Fruit fly (Drosophila melanogaster): ENCODE data around the gene CG13460.

CG13460 gene

dm6 chr3L:15079278-15079677 is 17.8 kb upstream of the CG13460 start (continued):
- TF ChIP-seq CG6175 (GFP tag; IDR thresholded peaks at IDR 0.05), result peak; percentile 23; the same call in 1 of the 3 replicates
- no peak for TF ChIP-seq CG33213 (GFP tag; optimal IDR thresholded peaks at IDR 0.05)
- no peak for TF ChIP-seq CG7271 (tag; optimal IDR thresholded peaks at IDR 0.05)
- no peak for TF ChIP-seq gem (tag; optimal IDR thresholded peaks at IDR 0.05)
- no peak for TF ChIP-seq CG3847 (GFP tag; IDR thresholded peaks at IDR 0.05)
- no peak for TF ChIP-seq MESR4 (GFP tag; optimal IDR thresholded peaks at IDR 0.05)
- no peak for TF ChIP-seq kni (GFP tag; optimal IDR thresholded peaks at IDR 0.05)
- TF ChIP-seq sens-2 (GFP tag; IDR thresholded peaks at IDR 0.05), result no peak
- TF ChIP-seq CG15696 (tag; optimal IDR thresholded peaks at IDR 0.05), result no peak
- TF ChIP-seq Abd-B (GFP tag; optimal IDR thresholded peaks at IDR 0.05), result no peak
- no peak for TF ChIP-seq Dip2 (GFP tag; IDR thresholded peaks at IDR 0.05)
- TF ChIP-seq CG4820 (GFP tag; optimal IDR thresholded peaks at IDR 0.05), result no peak
- no peak for TF ChIP-seq kah (GFP tag; optimal IDR thresholded peaks at IDR 0.05)
- TF ChIP-seq CG10147 (GFP tag; optimal IDR thresholded peaks at IDR 0.05), result no peak
- no peak for TF ChIP-seq org-1 (GFP tag; optimal IDR thresholded peaks at IDR 0.05)
- no peak for TF ChIP-seq Chrac-16 (GFP tag; optimal IDR thresholded peaks at IDR 0.05)
- no peak for TF ChIP-seq dysf (GFP tag; IDR thresholded peaks at IDR 0.05)
- peak; percentile 30; the same call in 1 of the 2 replicates for TF ChIP-seq slbo (GFP tag; IDR thresholded peaks at IDR 0.05)
- no peak for TF ChIP-seq Ptx1 (GFP tag; IDR thresholded peaks at IDR 0.05)
- TF ChIP-seq zen2 (GFP tag; IDR thresholded peaks at IDR 0.05; ENCODE audit: partially characterized antibody), result no peak
- no peak for TF ChIP-seq gcm2 (GFP tag; optimal IDR thresholded peaks at IDR 0.05)
- TF ChIP-seq CG6683 (GFP tag; optimal IDR thresholded peaks at IDR 0.05), result no peak
- no peak for TF ChIP-seq D (optimal IDR thresholded peaks at IDR 0.05)
- TF ChIP-seq D (GFP tag; optimal IDR thresholded peaks at IDR 0.05), result no peak
- TF ChIP-seq CG14050 (GFP tag; IDR thresholded peaks at IDR 0.05), result no peak
- TF ChIP-seq cg (GFP tag; optimal IDR thresholded peaks at IDR 0.05), result no peak
- TF ChIP-seq psq (GFP tag; optimal IDR thresholded peaks at IDR 0.05), result no peak
- TF ChIP-seq Atf6 (GFP tag; IDR thresholded peaks at IDR 0.05), result no peak
- no peak for TF ChIP-seq CG1792 (GFP tag; optimal IDR thresholded peaks at IDR 0.05)
- TF ChIP-seq CG32767 (GFP tag; IDR thresholded peaks at IDR 0.05), result no peak
- no peak for TF ChIP-seq ems (GFP tag; optimal IDR thresholded peaks at IDR 0.05)
- no peak for TF ChIP-seq CG11093 (GFP tag; IDR thresholded peaks at IDR 0.05)
- TF ChIP-seq az2 (GFP tag; optimal IDR thresholded peaks at IDR 0.05), result no peak
- TF ChIP-seq CG12659 (GFP tag; optimal IDR thresholded peaks at IDR 0.05), result no peak
- no peak for TF ChIP-seq Hr78 (GFP tag; optimal IDR thresholded peaks at IDR 0.05)
- no peak for TF ChIP-seq CG9727 (GFP tag; optimal IDR thresholded peaks at IDR 0.05)
- no peak for TF ChIP-seq zen (tag; optimal IDR thresholded peaks at IDR 0.05)
- no peak for TF ChIP-seq CG5180 (GFP tag; optimal IDR thresholded peaks at IDR 0.05)
- no peak for TF ChIP-seq CG8089 (GFP tag; optimal IDR thresholded peaks at IDR 0.05)
- no peak for TF ChIP-seq CG8388 (GFP tag; optimal IDR thresholded peaks at IDR 0.05)
- no peak for TF ChIP-seq Sry-δ (GFP tag; optimal IDR thresholded peaks at IDR 0.05)
- TF ChIP-seq fu2 (GFP tag; optimal IDR thresholded peaks at IDR 0.05), result no peak
- no peak for TF ChIP-seq sd (tag; optimal IDR thresholded peaks at IDR 0.05)
- TF ChIP-seq CG8478 (optimal IDR thresholded peaks at IDR 0.05), result no peak
- TF ChIP-seq D19A (tag; optimal IDR thresholded peaks at IDR 0.05), result no peak
- TF ChIP-seq sqz (GFP tag; optimal IDR thresholded peaks at IDR 0.05), result no peak
- no peak for TF ChIP-seq Sry-β (GFP tag; optimal IDR thresholded peaks at IDR 0.05)
- no peak for TF ChIP-seq CG1602 (GFP tag; optimal IDR thresholded peaks at IDR 0.05)
- TF ChIP-seq CG8290 (GFP tag; optimal IDR thresholded peaks at IDR 0.05), result peak; percentile 14
- TF ChIP-seq CG8290 (tag; optimal IDR thresholded peaks at IDR 0.05), result no peak
- no peak for TF ChIP-seq HHEX (GFP tag; optimal IDR thresholded peaks at IDR 0.05)
- TF ChIP-seq yki (optimal IDR thresholded peaks at IDR 0.05), result peak; percentile 56
- peak; percentile 33 for TF ChIP-seq stwl (tag; optimal IDR thresholded peaks at IDR 0.05)
